Worm (Caenorhabditis elegans): ENCODE data around the gene F52C12.2.

DNA sequence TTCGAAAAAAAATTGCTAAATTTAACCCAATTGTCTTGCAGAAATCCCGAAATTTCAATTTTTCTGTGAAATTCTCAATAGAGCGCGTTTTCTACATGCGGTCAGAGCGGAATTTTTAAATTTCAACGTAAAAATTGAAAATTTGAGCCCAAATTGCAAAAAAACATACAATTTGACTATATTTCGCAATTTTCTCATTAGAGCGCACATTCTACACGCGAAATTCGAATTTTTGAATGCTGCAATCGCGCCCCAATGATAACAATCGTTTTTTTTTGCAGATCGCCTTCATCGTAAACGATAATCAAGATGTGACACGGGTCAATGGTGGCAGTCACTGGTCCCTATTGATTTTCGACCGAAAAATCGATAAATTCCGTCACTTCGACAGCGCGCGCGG is 10.7 kb downstream of the F52C12.2 start:
- TF ChIP-seq ztf-11 (tag; optimal IDR thresholded peaks at IDR 0.05) (no peak), nhr-237 (tag; optimal IDR thresholded peaks at IDR 0.05) (no peak), nhr-23 (tag; optimal IDR thresholded peaks at IDR 0.05) (no peak), R02D3.7 (tag; optimal IDR thresholded peaks at IDR 0.05) (no peak), lin-39 (tag; optimal IDR thresholded peaks at IDR 0.05) (no peak), egl-27 (tag; optimal IDR thresholded peaks at IDR 0.05) (no peak), nhr-12 (tag; optimal IDR thresholded peaks at IDR 0.05) (no peak), mdl-1 (tag; optimal IDR thresholded peaks at IDR 0.05) (no peak), zag-1 (tag; optimal IDR thresholded peaks at IDR 0.05) (no peak), lin-15B (tag; optimal IDR thresholded peaks at IDR 0.05) (no peak), nhr-77 (tag; optimal IDR thresholded peaks at IDR 0.05) (no peak), fkh-2 (tag; optimal IDR thresholded peaks at IDR 0.05) (no peak), ama-1 (optimal IDR thresholded peaks at IDR 0.05) (no peak)
